Fruit fly (Drosophila melanogaster) whole organism, embryonic: ENCODE results near the gene Klp68D.

Source experiments
- ATbp ChIP-seq: fragments of 200-800 bp; sonication (Bioruptor generic); optimal IDR thresholded peaks from 2 replicates; lab custom pipeline; 2017; ENCODE audit warnings: missing biosample characterization, mild to moderate bottlenecking, missing genetic modification characterization, missing genetic modification reagents
- Bgb ChIP-seq: fragments of 200-800 bp; sonication (Bioruptor generic); IDR thresholded peaks from 2 replicates; pipeline ENCODE4 v1.3.6; 2022; ENCODE audit warnings: missing biosample characterization, missing genetic modification characterization; ENCODE audit not compliant: partially characterized antibody
- CG10267 ChIP-seq: fragments of 200-800 bp; sonication (Bioruptor generic); optimal IDR thresholded peaks from 2 replicates; lab custom pipeline; 2018; ENCODE audit warnings: missing biosample characterization, mild to moderate bottlenecking, missing genetic modification characterization, moderate library complexity
- CG10462 ChIP-seq: fragments of 200-800 bp; sonication (Bioruptor generic); optimal IDR thresholded peaks from 2 replicates; lab custom pipeline; 2016; ENCODE audit warnings: missing biosample characterization, missing genetic modification characterization
- CG10543 ChIP-seq: fragments of 200-800 bp; sonication (Bioruptor generic); optimal IDR thresholded peaks from 3 replicates; lab custom pipeline; 2017; ENCODE audit warnings: missing biosample characterization, mild to moderate bottlenecking, missing genetic modification characterization, moderate library complexity
- CG11085 ChIP-seq: fragments of 200-800 bp; sonication (Bioruptor generic); IDR thresholded peaks from 2 replicates; pipeline ENCODE4 v1.3.6; 2022; ENCODE audit warnings: missing biosample characterization, missing genetic modification characterization
- CG11504 ChIP-seq: fragments of 200-800 bp; sonication (Bioruptor generic); optimal IDR thresholded peaks from 3 replicates; lab custom pipeline; 2019; ENCODE audit warnings: missing biosample characterization, mild to moderate bottlenecking, missing genetic modification characterization, moderate library complexity
- CG12659 ChIP-seq: fragments of 200-800 bp; sonication (Bioruptor generic); optimal IDR thresholded peaks from 3 replicates; lab custom pipeline; 2017; ENCODE audit warnings: mild to moderate bottlenecking, missing biosample characterization, missing genetic modification reagents, missing genetic modification characterization
- CG1603 ChIP-seq: fragments of 200-800 bp; sonication (Bioruptor generic); optimal IDR thresholded peaks from 2 replicates; lab custom pipeline; 2019; ENCODE audit warnings: missing biosample characterization, mild to moderate bottlenecking, missing genetic modification characterization, moderate library complexity
- CG16813 ChIP-seq: fragments of 200-800 bp; sonication (Bioruptor generic); IDR thresholded peaks from 3 replicates; pipeline ENCODE4 v1.3.6; 2022; ENCODE audit warnings: missing biosample characterization, missing genetic modification characterization; ENCODE audit not compliant: partially characterized antibody
- CG17361 ChIP-seq: fragments of 200-800 bp; sonication (Bioruptor generic); IDR thresholded peaks from 3 replicates; pipeline ENCODE4 v1.3.6; 2022; ENCODE audit warnings: missing biosample characterization, missing genetic modification characterization
- CG17612 ChIP-seq: fragments of 200-800 bp; sonication (Bioruptor generic); IDR thresholded peaks from 2 replicates; pipeline ENCODE4 v1.3.6; 2022; ENCODE audit warnings: missing biosample characterization, missing genetic modification characterization
- CG1832 ChIP-seq: fragments of 200-800 bp; sonication (Bioruptor generic); optimal IDR thresholded peaks from 2 replicates; lab custom pipeline; 2017; ENCODE audit warnings: missing biosample characterization, mild to moderate bottlenecking, missing genetic modification characterization, inconsistent platforms
- CG2116 ChIP-seq: fragments of 200-800 bp; sonication (Bioruptor generic); optimal IDR thresholded peaks from 3 replicates; lab custom pipeline; 2018; ENCODE audit warnings: missing biosample characterization, mild to moderate bottlenecking, missing genetic modification characterization
- CG2129 ChIP-seq: fragments of 200-800 bp; sonication (Bioruptor generic); IDR thresholded peaks from 2 replicates; pipeline ENCODE4 v1.3.6; 2022; ENCODE audit warnings: missing biosample characterization, missing genetic modification characterization; ENCODE audit not compliant: partially characterized antibody
- CG3995 ChIP-seq: fragments of 200-800 bp; sonication (Bioruptor generic); optimal IDR thresholded peaks from 3 replicates; lab custom pipeline; 2016; ENCODE audit warnings: missing biosample characterization, missing genetic modification characterization
- CG4730 ChIP-seq: fragments of 200-800 bp; sonication (Bioruptor generic); IDR thresholded peaks from 2 replicates; pipeline ENCODE4 v1.3.6; 2022; ENCODE audit warnings: missing biosample characterization, missing genetic modification characterization
- CG6254 ChIP-seq: fragments of 200-800 bp; sonication (Bioruptor generic); optimal IDR thresholded peaks from 3 replicates; lab custom pipeline; 2017; ENCODE audit warnings: mild to moderate bottlenecking, missing biosample characterization, missing genetic modification reagents, missing genetic modification characterization
- CG6272 ChIP-seq: fragments of 200-800 bp; sonication (Bioruptor generic); IDR thresholded peaks from 2 replicates; pipeline ENCODE4 v1.3.6; 2022; ENCODE audit warnings: missing biosample characterization, missing genetic modification characterization
- Chrac-16 ChIP-seq: fragments of 200-800 bp; sonication (Bioruptor generic); optimal IDR thresholded peaks from 3 replicates; lab custom pipeline; 2016; ENCODE audit warnings: missing biosample characterization, missing genetic modification characterization
- CoRest ChIP-seq: fragments of 200-800 bp; sonication (Bioruptor generic); optimal IDR thresholded peaks from 3 replicates; lab custom pipeline; 2018; ENCODE audit warnings: missing biosample characterization, mild to moderate bottlenecking, missing genetic modification characterization, moderate library complexity
- Dll ChIP-seq: fragments of 200-800 bp; sonication (Bioruptor generic); IDR thresholded peaks from 4 replicates; pipeline ENCODE4 v1.3.6; 2022; ENCODE audit warnings: missing biosample characterization, missing genetic modification characterization; ENCODE audit not compliant: partially characterized antibody
- Doc2 ChIP-seq: fragments of 200-800 bp; sonication (Bioruptor generic); IDR thresholded peaks from 2 replicates; pipeline ENCODE4 v1.3.6; 2022; ENCODE audit warnings: missing biosample characterization, missing genetic modification characterization
- Doc3 ChIP-seq: fragments of 200-800 bp; sonication (Bioruptor generic); IDR thresholded peaks from 3 replicates; pipeline ENCODE4 v1.3.6; 2022; ENCODE audit warnings: missing biosample characterization, missing genetic modification characterization; ENCODE audit not compliant: partially characterized antibody
- Dp ChIP-seq: fragments of 200-800 bp; sonication (Bioruptor generic); optimal IDR thresholded peaks from 2 replicates; lab custom pipeline; 2018; ENCODE audit warnings: missing biosample characterization, mild to moderate bottlenecking, missing genetic modification characterization, moderate library complexity
- Dref ChIP-seq: fragments of 200-800 bp; sonication (Bioruptor generic); IDR thresholded peaks from 2 replicates; pipeline ENCODE4 v1.3.6; 2022; ENCODE audit warnings: missing biosample characterization, missing genetic modification characterization
- Myb ChIP-seq: fragments of 200-800 bp; sonication (Bioruptor generic); optimal IDR thresholded peaks from 2 replicates; lab custom pipeline; 2016; ENCODE audit warnings: missing biosample characterization, missing genetic modification characterization
- Opbp ChIP-seq: fragments of 200-800 bp; sonication (Bioruptor generic); IDR thresholded peaks from 3 replicates; pipeline ENCODE4 v1.3.6; 2022; ENCODE audit warnings: missing biosample characterization, missing genetic modification characterization; ENCODE audit not compliant: partially characterized antibody
- Pdp1 ChIP-seq, 2 experiments: fragments of 200-800 bp; sonication (Bioruptor generic); optimal IDR thresholded peaks; 3 replicates each; lab custom pipeline; 2016; ENCODE audit warnings: missing biosample characterization in 2 of 2, missing genetic modification characterization in 2 of 2, mild to moderate bottlenecking in 1 of 2, moderate library complexity in 1 of 2
- Sry-δ ChIP-seq: fragments of 200-800 bp; sonication (Bioruptor generic); optimal IDR thresholded peaks from 2 replicates; lab custom pipeline; 2016; ENCODE audit warnings: missing biosample characterization, missing genetic modification characterization
- amos ChIP-seq: fragments of 200-800 bp; sonication (Bioruptor generic); IDR thresholded peaks from 2 replicates; pipeline ENCODE4 v1.3.6; 2022; ENCODE audit warnings: missing biosample characterization, missing genetic modification characterization; ENCODE audit not compliant: partially characterized antibody
- bbx ChIP-seq: fragments of 200-800 bp; sonication (Bioruptor generic); IDR thresholded peaks from 2 replicates; pipeline ENCODE4 v1.3.6; 2022; ENCODE audit warnings: missing biosample characterization, missing genetic modification characterization; ENCODE audit not compliant: partially characterized antibody
- br ChIP-seq: fragments of >200 bp; optimal IDR thresholded peaks from 2 replicates; lab custom pipeline; 2017
- gfzf ChIP-seq: fragments of 200-800 bp; sonication (Bioruptor generic); optimal IDR thresholded peaks from 2 replicates; lab custom pipeline; 2016; ENCODE audit warnings: missing biosample characterization, mild to moderate bottlenecking, missing genetic modification characterization, moderate library complexity
- hbn ChIP-seq: fragments of 200-800 bp; sonication (Bioruptor generic); IDR thresholded peaks from 2 replicates; pipeline ENCODE4 v1.3.6; 2022; ENCODE audit warnings: missing biosample characterization, missing genetic modification characterization; ENCODE audit not compliant: partially characterized antibody
- inv ChIP-seq: fragments of 200-800 bp; sonication (Bioruptor generic); IDR thresholded peaks from 2 replicates; pipeline ENCODE4 v1.3.6; 2022; ENCODE audit warnings: missing biosample characterization, missing genetic modification characterization; ENCODE audit not compliant: partially characterized antibody
- knrl ChIP-seq: fragments of 200-800 bp; sonication (Bioruptor generic); IDR thresholded peaks from 3 replicates; pipeline ENCODE4 v1.3.6; 2022; ENCODE audit warnings: missing biosample characterization, missing genetic modification characterization; ENCODE audit not compliant: partially characterized antibody
- lilli ChIP-seq: fragments of 200-800 bp; sonication (Bioruptor generic); optimal IDR thresholded peaks from 3 replicates; lab custom pipeline; 2016; ENCODE audit warnings: missing biosample characterization, missing genetic modification characterization
- mld ChIP-seq: fragments of 200-800 bp; sonication (Bioruptor generic); IDR thresholded peaks from 3 replicates; pipeline ENCODE4 v1.3.6; 2022; ENCODE audit warnings: missing biosample characterization, missing genetic modification characterization; ENCODE audit not compliant: partially characterized antibody
- nom ChIP-seq: fragments of 200-800 bp; sonication (Bioruptor generic); optimal IDR thresholded peaks from 2 replicates; lab custom pipeline; 2017; ENCODE audit warnings: missing biosample characterization, missing genetic modification characterization, mild to moderate bottlenecking, moderate library complexity, missing genetic modification reagents
- oc ChIP-seq: fragments of 200-800 bp; sonication (Bioruptor generic); optimal IDR thresholded peaks from 2 replicates; lab custom pipeline; 2018; ENCODE audit warnings: missing biosample characterization, mild to moderate bottlenecking, missing genetic modification characterization, moderate library complexity
- phol ChIP-seq: fragments of 200-800 bp; sonication (Bioruptor generic); optimal IDR thresholded peaks from 3 replicates; lab custom pipeline; 2018; ENCODE audit warnings: missing biosample characterization, mild to moderate bottlenecking, missing genetic modification characterization, moderate library complexity
- pzg ChIP-seq: fragments of 200-800 bp; sonication (Bioruptor generic); optimal IDR thresholded peaks from 3 replicates; lab custom pipeline; 2018; ENCODE audit warnings: missing biosample characterization, mild to moderate bottlenecking, missing genetic modification characterization, moderate library complexity
- tna ChIP-seq: fragments of 200-800 bp; sonication (Bioruptor generic); IDR thresholded peaks from 2 replicates; pipeline ENCODE4 v1.3.6; 2022; ENCODE audit warnings: missing biosample characterization, missing genetic modification characterization; ENCODE audit not compliant: partially characterized antibody
- vfl ChIP-seq: fragments of 200-800 bp; sonication (Bioruptor generic); optimal IDR thresholded peaks from 2 replicates; lab custom pipeline; 2016; ENCODE audit warnings: missing biosample characterization, missing genetic modification characterization
- vnd ChIP-seq: fragments of 200-800 bp; sonication (Bioruptor generic); IDR thresholded peaks from 3 replicates; pipeline ENCODE4 v1.3.6; 2022; ENCODE audit warnings: missing biosample characterization, missing genetic modification characterization; ENCODE audit not compliant: partially characterized antibody
- zen2 ChIP-seq: fragments of 200-800 bp; sonication (Bioruptor generic); IDR thresholded peaks from 3 replicates; pipeline ENCODE4 v1.3.6; 2022; ENCODE audit warnings: missing biosample characterization, missing genetic modification characterization; ENCODE audit not compliant: partially characterized antibody

Gene Klp68D

DNA sequence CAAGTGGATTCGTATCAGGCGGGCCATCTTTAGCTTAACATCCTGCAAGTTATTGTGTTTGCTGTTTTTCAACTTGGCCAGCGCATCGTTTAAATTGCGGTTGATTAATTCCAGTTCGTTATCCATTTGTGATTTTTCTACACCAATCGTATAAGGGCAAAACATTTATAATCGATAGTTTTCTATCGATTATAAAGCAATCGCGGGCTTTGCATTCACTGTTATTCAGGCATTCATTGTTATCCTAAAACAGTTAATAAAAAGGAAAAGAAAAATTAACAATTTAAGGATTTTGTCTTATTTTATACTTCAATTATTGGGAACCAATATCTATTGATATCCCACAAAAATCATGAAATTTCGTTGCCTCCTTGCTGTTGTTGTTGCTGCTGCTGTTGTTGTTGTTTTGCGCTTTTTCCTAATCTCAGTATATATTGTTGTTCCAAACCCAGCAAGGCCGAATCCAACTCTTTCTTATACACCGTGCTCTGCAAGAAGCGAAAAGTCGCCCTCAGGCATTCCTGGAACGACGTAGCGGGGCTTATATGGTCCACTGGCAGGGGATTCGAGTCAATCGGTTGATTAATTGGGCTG is 30.2 kb downstream of the Klp68D start, which contains the start of gene CG32095 (continued):
- TF ChIP-seq nom (GFP tag; lab: Kevin White, UChicago) (peak; percentile 12), zen2 (GFP tag; lab: Robert Waterston, UW) (peak; percentile 75), Dref (GFP tag; lab: Robert Waterston, UW) (peak; percentile 74), Doc3 (peak; percentile 80), CG4730 (GFP tag; lab: Robert Waterston, UW) (no peak), CG2116 (GFP tag; lab: Kevin White, UChicago) (peak; percentile 72), Bgb (GFP tag; lab: Robert Waterston, UW) (peak; percentile 79), Dp (GFP tag; lab: Kevin White, UChicago) (peak; percentile 55), inv (GFP tag; lab: Robert Waterston, UW) (peak; percentile 67), lilli (no peak), mld (GFP tag; lab: Robert Waterston, UW) (peak; percentile 56; the same call in 1 of the 3 replicates), ATbp (GFP tag; lab: Kevin White, UChicago) (no peak), CG12659 (GFP tag; lab: Kevin White, UChicago) (no peak), CG2129 (GFP tag; lab: Robert Waterston, UW) (peak; percentile 53), Pdp1 (GFP tag; optimal IDR thresholded peaks at IDR 0.05; lab: Kevin White, UChicago) (no peak), Opbp (GFP tag; lab: Robert Waterston, UW) (peak; percentile 76; the same call in 2 of the 3 replicates), CG17612 (GFP tag; lab: Robert Waterston, UW) (no peak), vnd (GFP tag; lab: Robert Waterston, UW) (peak; percentile 66; the same call in 2 of the 3 replicates), CG3995 (GFP tag; lab: Kevin White, UChicago) (peak; percentile 92), CG16813 (GFP tag; lab: Robert Waterston, UW) (peak; percentile 76), Dll (GFP tag; lab: Robert Waterston, UW) (peak; percentile 88), bbx (GFP tag; lab: Robert Waterston, UW) (peak; percentile 82), CG11504 (peak; percentile 27), oc (tag; lab: Kevin White, UChicago) (no peak), pzg (GFP tag; lab: Kevin White, UChicago) (peak; percentile 36), Sry-δ (GFP tag; lab: Kevin White, UChicago) (peak; percentile 77), CG11085 (GFP tag; lab: Robert Waterston, UW) (no peak), hbn (GFP tag; lab: Robert Waterston, UW) (peak; percentile 74), CG10462 (GFP tag; lab: Kevin White, UChicago) (peak; percentile 28), gfzf (GFP tag; lab: Kevin White, UChicago) (peak; percentile 46), CG6254 (GFP tag; lab: Kevin White, UChicago) (no peak), CG10267 (tag; lab: Kevin White, UChicago) (peak; percentile 18), knrl (peak; percentile 70; the same call in 2 of the 3 replicates), Chrac-16 (no peak), CoRest (tag; lab: Kevin White, UChicago) (no peak), Doc2 (no peak), phol (tag; lab: Kevin White, UChicago) (peak; percentile 12), br (lab: Kevin White, UChicago) (no peak), CG17361 (0 out of 3 replicates have a peak, but pooled peaks have one; percentile 12), CG1603 (peak; percentile 22), CG1832 (no peak), Myb (GFP tag; lab: Kevin White, UChicago) (peak; percentile 34), tna (GFP tag; lab: Robert Waterston, UW) (peak; percentile 48; the same call in 1 of the 2 replicates), vfl (GFP tag; lab: Kevin White, UChicago) (no peak), CG10543 (GFP tag; lab: Kevin White, UChicago) (no peak), amos (GFP tag; lab: Robert Waterston, UW) (peak; percentile 86), CG6272 (GFP tag; lab: Robert Waterston, UW) (no peak)
